Worm (Caenorhabditis elegans) whole organism, young adult: Measurements from ENCODE around the gene C23H3.5.
A peak's percentile ranks its signal among the peaks of the same experiment; 100 is the strongest.

Source experiments
- B0019.2 ChIP-seq: fragments of 200-800 bp; sonication (Bioruptor generic); conservative IDR thresholded peaks from 2 replicates; pipeline ENCODE4 v1.3.6; 2022; ENCODE audit warnings: missing genetic modification reagents, missing genetic modification characterization, missing compliant biosample characterization
- B0261.1 ChIP-seq: sonication (generic microtip); optimal IDR thresholded peaks from 2 replicates; lab custom pipeline; 2016; ENCODE audit warnings: mild to moderate bottlenecking, missing genetic modification characterization, moderate library complexity, missing compliant biosample characterization
- B0336.3 ChIP-seq: fragments of 200-800 bp; sonication (Bioruptor generic); IDR thresholded peaks from 2 replicates; pipeline ENCODE4 v1.3.6; 2022; ENCODE audit warnings: missing genetic modification characterization, missing compliant biosample characterization
- C17E4.6 ChIP-seq: fragments of 200-800 bp; sonication (Bioruptor generic); IDR thresholded peaks from 2 replicates; pipeline ENCODE4 v1.3.6; 2022; ENCODE audit warnings: missing genetic modification reagents, missing genetic modification characterization, missing compliant biosample characterization
- F10E7.11 ChIP-seq: sonication (generic microtip); optimal IDR thresholded peaks from 2 replicates; lab custom pipeline; 2017; ENCODE audit warnings: mild to moderate bottlenecking, missing genetic modification characterization, moderate library complexity, missing compliant biosample characterization
- F33H1.4 ChIP-seq: fragments of 200-800 bp; sonication (Bioruptor generic); IDR thresholded peaks from 2 replicates; pipeline ENCODE4 v1.3.6; 2022; ENCODE audit warnings: missing genetic modification reagents, missing genetic modification characterization, missing compliant biosample characterization
- F49E8.2 ChIP-seq: sonication (generic microtip); optimal IDR thresholded peaks from 3 replicates; lab custom pipeline; 2017; ENCODE audit warnings: missing genetic modification characterization, mild to moderate bottlenecking, missing compliant biosample characterization, antibody characterized with exemption, moderate library complexity; ENCODE audit not compliant: insufficient read depth
- F57A8.1 ChIP-seq: fragments of 200-800 bp; sonication (Bioruptor generic); optimal IDR thresholded peaks from 2 replicates; lab custom pipeline; 2018; ENCODE audit warnings: mild to moderate bottlenecking, missing genetic modification characterization, moderate library complexity, missing compliant biosample characterization
- T26A5.8 ChIP-seq: sonication (generic microtip); optimal IDR thresholded peaks from 2 replicates; lab custom pipeline; 2016; ENCODE audit warnings: missing genetic modification characterization, missing compliant biosample characterization
- Y53G8AR.9 ChIP-seq: fragments of 200-800 bp; sonication (Bioruptor generic); conservative IDR thresholded peaks from 2 replicates; pipeline ENCODE4 v1.3.6; 2022; ENCODE audit warnings: missing genetic modification reagents, missing genetic modification characterization, missing compliant biosample characterization
- Y67H2A.10 ChIP-seq: fragments of 200-800 bp; sonication (Bioruptor generic); conservative IDR thresholded peaks from 2 replicates; pipeline ENCODE4 v1.3.6; 2022; ENCODE audit warnings: missing genetic modification reagents, missing genetic modification characterization, missing compliant biosample characterization
- Y79H2A.3 ChIP-seq: fragments of 200-800 bp; sonication (Bioruptor generic); conservative IDR thresholded peaks from 2 replicates; pipeline ENCODE4 v1.3.6; 2022; ENCODE audit warnings: missing genetic modification reagents, missing genetic modification characterization, missing compliant biosample characterization
- akir-1 ChIP-seq: fragments of 200-800 bp; sonication (Bioruptor generic); optimal IDR thresholded peaks from 2 replicates; lab custom pipeline; 2018; ENCODE audit warnings: mild to moderate bottlenecking, missing genetic modification characterization, moderate library complexity, missing compliant biosample characterization
- aptf-3 ChIP-seq: fragments of 200-800 bp; sonication (Bioruptor generic); IDR thresholded peaks from 2 replicates; pipeline ENCODE4 v1.3.6; 2022; ENCODE audit warnings: missing genetic modification characterization, missing compliant biosample characterization
- atf-7 ChIP-seq: sonication (generic microtip); optimal IDR thresholded peaks from 2 replicates; lab custom pipeline; 2017; ENCODE audit warnings: mild to moderate bottlenecking, missing genetic modification characterization, missing compliant biosample characterization
- athp-1 ChIP-seq: sonication (generic microtip); optimal IDR thresholded peaks from 2 replicates; lab custom pipeline; 2017; ENCODE audit warnings: mild to moderate bottlenecking, missing genetic modification characterization, missing compliant biosample characterization
- attf-3 ChIP-seq: fragments of 200-800 bp; sonication (Bioruptor generic); conservative IDR thresholded peaks from 2 replicates; pipeline ENCODE4 v1.3.6; 2022; ENCODE audit warnings: missing genetic modification reagents, missing genetic modification characterization, missing compliant biosample characterization
- cebp-1 ChIP-seq, 2 experiments: fragments of 200-800 bp in 1 of 2; sonication (Bioruptor generic) in 1 of 2; sonication (generic microtip) in 1 of 2; IDR thresholded peaks in 1 of 2; optimal IDR thresholded peaks in 1 of 2; 2 replicates each; pipeline versions ENCODE4 v1.3.6 to Lab custom; 2017 to 2022; ENCODE audit warnings: missing compliant biosample characterization in 2 of 2, missing genetic modification characterization in 2 of 2, mild to moderate bottlenecking in 1 of 2, missing genetic modification reagents in 1 of 2, moderate library complexity in 1 of 2
- ceh-40 ChIP-seq: fragments of 200-800 bp; sonication (Bioruptor generic); IDR thresholded peaks from 2 replicates; pipeline ENCODE4 v1.3.6; 2022; ENCODE audit warnings: missing genetic modification characterization, missing compliant biosample characterization
- chd-7 ChIP-seq: sonication (generic microtip); optimal IDR thresholded peaks from 2 replicates; lab custom pipeline; 2016; ENCODE audit warnings: mild to moderate bottlenecking, missing genetic modification characterization, moderate library complexity, missing compliant biosample characterization
- die-1 ChIP-seq: sonication (generic microtip); optimal IDR thresholded peaks from 2 replicates; lab custom pipeline; 2016; ENCODE audit warnings: missing genotype, mild to moderate bottlenecking, missing genetic modification characterization, missing compliant biosample characterization
- dpff-1 ChIP-seq: sonication (generic microtip); optimal IDR thresholded peaks from 2 replicates; lab custom pipeline; 2017; ENCODE audit warnings: mild to moderate bottlenecking, missing genetic modification characterization, missing compliant biosample characterization
- efl-1 ChIP-seq: fragments of 150-350 bp; optimal IDR thresholded peaks from 2 replicates; lab custom pipeline; 2014; ENCODE audit warnings: missing biosample characterization, missing genetic modification reagents, missing genetic modification characterization
- egrh-3 ChIP-seq: fragments of 200-800 bp; sonication (Bioruptor generic); IDR thresholded peaks from 2 replicates; pipeline ENCODE4 v1.3.6; 2022; ENCODE audit warnings: missing genetic modification reagents, missing genetic modification characterization, missing compliant biosample characterization
- ets-4 ChIP-seq: fragments of 200-800 bp; sonication (Bioruptor generic); optimal IDR thresholded peaks from 2 replicates; lab custom pipeline; 2018; ENCODE audit warnings: mild to moderate bottlenecking, missing genetic modification characterization, missing compliant biosample characterization
- fkh-3 ChIP-seq: sonication (generic microtip); optimal IDR thresholded peaks from 2 replicates; lab custom pipeline; 2016; ENCODE audit warnings: mild to moderate bottlenecking, missing genetic modification characterization, missing compliant biosample characterization
- hmg-1.2 ChIP-seq: fragments of 200-800 bp; sonication (Bioruptor generic); IDR thresholded peaks from 2 replicates; pipeline ENCODE4 v1.3.6; 2022; ENCODE audit warnings: missing genetic modification reagents, missing genetic modification characterization, missing compliant biosample characterization
- hsf-1 ChIP-seq: fragments of 200-800 bp; sonication (Bioruptor generic); IDR thresholded peaks from 2 replicates; pipeline ENCODE4 v1.3.6; 2022; ENCODE audit warnings: missing genetic modification reagents, missing genetic modification characterization, missing compliant biosample characterization
- let-526 ChIP-seq: fragments of 200-800 bp; sonication (Bioruptor generic); IDR thresholded peaks from 2 replicates; pipeline ENCODE4 v1.3.6; 2022; ENCODE audit warnings: missing genetic modification reagents, missing genetic modification characterization, missing compliant biosample characterization
- let-607 ChIP-seq, 2 experiments: fragments of 200-800 bp in 1 of 2; sonication (Bioruptor generic) in 1 of 2; sonication (generic microtip) in 1 of 2; optimal IDR thresholded peaks; 2 replicates each; lab custom pipeline; 2016 to 2018; ENCODE audit warnings: mild to moderate bottlenecking in 2 of 2, missing compliant biosample characterization in 2 of 2, missing genetic modification characterization in 2 of 2, moderate library complexity in 2 of 2, missing genotype in 1 of 2
- madf-10 ChIP-seq: sonication (generic microtip); optimal IDR thresholded peaks from 2 replicates; lab custom pipeline; 2016; ENCODE audit warnings: mild to moderate bottlenecking, missing genetic modification characterization, missing compliant biosample characterization
- madf-8 ChIP-seq: fragments of 200-800 bp; sonication (Bioruptor generic); conservative IDR thresholded peaks from 2 replicates; pipeline ENCODE4 v1.3.6; 2022; ENCODE audit warnings: missing genetic modification reagents, missing genetic modification characterization, missing compliant biosample characterization
- pbrm-1 ChIP-seq: fragments of 200-800 bp; sonication (Bioruptor generic); IDR thresholded peaks from 2 replicates; pipeline ENCODE4 v1.3.6; 2022; ENCODE audit warnings: missing genetic modification reagents, missing genetic modification characterization, missing compliant biosample characterization
- rcor-1 ChIP-seq: fragments of 200-800 bp; sonication (Bioruptor generic); IDR thresholded peaks from 2 replicates; pipeline ENCODE4 v1.3.6; 2022; ENCODE audit warnings: missing genetic modification reagents, missing genetic modification characterization, missing compliant biosample characterization
- snpc-1.1 ChIP-seq: sonication (generic microtip); optimal IDR thresholded peaks from 2 replicates; lab custom pipeline; 2017; ENCODE audit warnings: missing genetic modification characterization, mild to moderate bottlenecking, missing compliant biosample characterization, antibody characterized with exemption, moderate library complexity, missing genotype, missing genetic modification reagents; ENCODE audit not compliant: insufficient read depth
- sptf-2 ChIP-seq: fragments of 200-800 bp; sonication (Bioruptor generic); optimal IDR thresholded peaks from 2 replicates; lab custom pipeline; 2018; ENCODE audit warnings: mild to moderate bottlenecking, missing genetic modification characterization, missing compliant biosample characterization
- tlf-1 ChIP-seq: fragments of 200-800 bp; sonication (Bioruptor generic); optimal IDR thresholded peaks from 2 replicates; lab custom pipeline; 2018; ENCODE audit warnings: mild to moderate bottlenecking, missing genetic modification characterization, missing compliant biosample characterization
- unc-62 ChIP-seq: fragments of 150-350 bp; optimal IDR thresholded peaks from 2 replicates; lab custom pipeline; 2014; ENCODE audit warnings: missing biosample characterization, missing genetic modification reagents, missing genetic modification characterization
- xnd-1 ChIP-seq: sonication (generic microtip); optimal IDR thresholded peaks from 2 replicates; lab custom pipeline; 2016; ENCODE audit warnings: missing genotype, missing genetic modification reagents, missing genetic modification characterization, missing compliant biosample characterization
- ztf-25 ChIP-seq: fragments of 200-800 bp; sonication (Bioruptor generic); IDR thresholded peaks from 2 replicates; pipeline ENCODE4 v1.3.6; 2022; ENCODE audit warnings: missing genetic modification reagents, missing genetic modification characterization, missing compliant biosample characterization
- ztf-3 ChIP-seq: fragments of 200-800 bp; sonication (Bioruptor generic); optimal IDR thresholded peaks from 2 replicates; lab custom pipeline; 2018; ENCODE audit warnings: mild to moderate bottlenecking, missing genetic modification characterization, missing compliant biosample characterization

Gene C23H3.5

ce11 chrII:18787-19186 lies 28.6 kb upstream of the C23H3.5 start (continued):
- TF ChIP-seq Y53G8AR.9 (GFP tag; lab: Robert Waterston, UW) (no peak), ceh-40 (no peak), let-607 (tag; optimal IDR thresholded peaks at IDR 0.05; lab: Kevin White, UChicago) (peak; percentile 89 to 93), aptf-3 (GFP tag; lab: Robert Waterston, UW) (no peak), hmg-1.2 (peak; percentile 96), rcor-1 (GFP tag; lab: Robert Waterston, UW) (0 out of 2 replicates have a peak, but pooled peaks have one; percentile 20), let-526 (peak; percentile 58; the same call in 1 of the 2 replicates)

ce11 chrII:19238-19637 lies 28.1 kb upstream of the C23H3.5 start, which contains the start of gene gmeb-1:
gmeb-1 (plus strand) TSS chrII:19538.
- TF ChIP-seq pbrm-1 (GFP tag; lab: Robert Waterston, UW) (no peak), akir-1 (GFP tag; lab: Kevin White, UChicago) (no peak), ztf-3 (GFP tag; lab: Kevin White, UChicago) (no peak), unc-62 (no peak), Y67H2A.10 (GFP tag; lab: Robert Waterston, UW) (no peak), B0019.2 (GFP tag; lab: Robert Waterston, UW) (no peak), hsf-1 (GFP tag; lab: Robert Waterston, UW) (no peak), ztf-25 (no peak), F10E7.11 (tag; lab: Kevin White, UChicago) (no peak), tlf-1 (GFP tag; lab: Kevin White, UChicago) (no peak), dpff-1 (tag; lab: Kevin White, UChicago) (no peak), madf-8 (no peak), aptf-3 (GFP tag; lab: Robert Waterston, UW) (no peak)
- TF ChIP-seq, all 124 proteins: peak for 0

- TF ChIP-seq athp-1 (tag; lab: Kevin White, UChicago) = no peak
- no peak for TF ChIP-seq let-526
- no peak for TF ChIP-seq madf-10 (tag; lab: Kevin White, UChicago)
- TF ChIP-seq cebp-1 (GFP tag; IDR thresholded peaks at IDR 0.05; lab: Robert Waterston, UW) = no peak
- TF ChIP-seq cebp-1 (tag; optimal IDR thresholded peaks at IDR 0.05; lab: Kevin White, UChicago) = no peak
- no peak for TF ChIP-seq C17E4.6 (GFP tag; lab: Robert Waterston, UW)
- TF ChIP-seq sptf-2 (GFP tag; lab: Kevin White, UChicago) = no peak
- TF ChIP-seq dpff-1 (tag; lab: Kevin White, UChicago) = no peak
- TF ChIP-seq B0261.1 (tag; lab: Kevin White, UChicago) = no peak
- no peak for TF ChIP-seq chd-7
- no peak for TF ChIP-seq attf-3 (GFP tag; lab: Robert Waterston, UW)
- TF ChIP-seq efl-1 (GFP tag; lab: Kevin White, UChicago) = no peak
- TF ChIP-seq die-1 (tag; lab: Kevin White, UChicago) = no peak
- TF ChIP-seq F49E8.2 (tag; lab: Kevin White, UChicago) = no peak
- no peak for TF ChIP-seq snpc-1.1 (tag; lab: Kevin White, UChicago)
- TF ChIP-seq akir-1 (GFP tag; lab: Kevin White, UChicago) = no peak
- TF ChIP-seq, all 124 proteins: peak for 0
Observed at ce11 chrII:21953-22352, 25.4 kb upstream of the C23H3.5 start.

- TF ChIP-seq atf-7 (tag; lab: Kevin White, UChicago) (no peak), xnd-1 (tag; lab: Kevin White, UChicago) (no peak), fkh-3 (tag; lab: Kevin White, UChicago) (no peak), snpc-1.1 (tag; lab: Kevin White, UChicago) (no peak), B0336.3 (GFP tag; lab: Robert Waterston, UW) (no peak), ets-4 (GFP tag; lab: Kevin White, UChicago) (no peak), egrh-3 (GFP tag; lab: Robert Waterston, UW) (no peak), Y79H2A.3 (no peak), T26A5.8 (tag; lab: Kevin White, UChicago) (no peak), F57A8.1 (GFP tag; lab: Kevin White, UChicago) (no peak), F33H1.4 (GFP tag; lab: Robert Waterston, UW) (no peak)
- TF ChIP-seq, all 124 proteins: peak for 0
Observed at ce11 chrII:23025-23424, 24.4 kb upstream of the C23H3.5 start, which contains the start of gene sqt-2. sqt-2 (plus strand) TSS chrII:23325.
